Fruit fly (Drosophila melanogaster) S2 (cell line): ENCODE data around the gene CG43880.

Experiments
- CG8478 ChIP-seq: fragments of >200 bp; optimal IDR thresholded peaks from 2 replicates; lab custom pipeline; 2018
- CTCF ChIP-seq, 2 experiments: fragments of >200 bp; optimal IDR thresholded peaks; 2 replicates each; lab custom pipeline; 2018

- TF ChIP-seq CG8478 (lab: Kevin White, UChicago) (no peak), CTCF (optimal IDR thresholded peaks at IDR 0.05; lab: Kevin White, UChicago) (no peak)
These were observed 16.0 kb upstream of the CG43880 start for dm6 chr3L:7961973-7962753.
